Fruit fly (Drosophila melanogaster) whole organism: Measurements from ENCODE around the gene CG31272.

Experiments used
- CG8478 ChIP-seq: fragments of >200 bp; optimal IDR thresholded peaks from 2 replicates; lab custom pipeline; 2018; ENCODE audit warnings: inconsistent platforms
- Dll ChIP-seq: fragments of >200 bp; optimal IDR thresholded peaks from 2 replicates; lab custom pipeline; 2017
- EcR ChIP-seq, 2 experiments: fragments of >200 bp; optimal IDR thresholded peaks; 2 replicates each; lab custom pipeline; 2017; ENCODE audit warnings: missing biosample characterization in 2 of 2, missing genetic modification characterization in 2 of 2, missing genetic modification reagents in 2 of 2
- pan ChIP-seq: fragments of >200 bp; optimal IDR thresholded peaks from 2 replicates; lab custom pipeline; 2017
- psq ChIP-seq: fragments of >200 bp; optimal IDR thresholded peaks from 2 replicates; lab custom pipeline; 2017
- usp ChIP-seq: fragments of >200 bp; optimal IDR thresholded peaks from 2 replicates; lab custom pipeline; 2017; ENCODE audit warnings: missing biosample characterization, missing genetic modification characterization, mixed read lengths

The CG31272 gene

dm6 chr3R:10759348-10759847 lies at the start of gene CG31272:
CG31272 (minus strand) TSS chr3R:10759398.
- no peak for TF ChIP-seq psq (lab: Kevin White, UChicago)
- no peak for TF ChIP-seq pan
- TF ChIP-seq CG8478: no peak

DNA sequence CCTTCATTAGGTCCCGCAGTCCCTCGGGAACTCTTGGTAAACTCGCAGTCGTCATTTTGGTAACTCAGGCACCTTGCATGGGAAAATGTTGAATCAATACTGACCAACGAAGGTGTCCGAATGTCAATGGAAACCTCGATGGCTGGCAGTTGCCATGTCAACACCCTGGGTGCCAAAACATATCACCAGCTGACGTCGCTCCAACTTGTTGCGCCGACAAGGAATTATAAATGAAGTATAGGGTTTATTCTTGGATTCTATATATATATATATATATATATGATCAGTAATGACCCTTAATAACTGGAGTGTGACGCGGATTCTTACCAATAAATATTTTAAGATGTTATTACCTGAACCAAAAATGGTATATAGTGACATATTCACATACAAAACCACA lies 44.7 kb upstream of the CG31272 start, which contains the start of gene CG14692:
CG14692 (minus strand) TSS at position 101 of the 400 bp plus-strand sequence.
- no peak for TF ChIP-seq CG8478
- no peak for TF ChIP-seq Dll
- no peak for TF ChIP-seq pan
- TF ChIP-seq EcR (GFP tag; optimal IDR thresholded peaks at IDR 0.05; lab: Kevin White, UChicago): no peak
- no peak for TF ChIP-seq usp (GFP tag; lab: Kevin White, UChicago)
- no peak for TF ChIP-seq psq (lab: Kevin White, UChicago)

DNA sequence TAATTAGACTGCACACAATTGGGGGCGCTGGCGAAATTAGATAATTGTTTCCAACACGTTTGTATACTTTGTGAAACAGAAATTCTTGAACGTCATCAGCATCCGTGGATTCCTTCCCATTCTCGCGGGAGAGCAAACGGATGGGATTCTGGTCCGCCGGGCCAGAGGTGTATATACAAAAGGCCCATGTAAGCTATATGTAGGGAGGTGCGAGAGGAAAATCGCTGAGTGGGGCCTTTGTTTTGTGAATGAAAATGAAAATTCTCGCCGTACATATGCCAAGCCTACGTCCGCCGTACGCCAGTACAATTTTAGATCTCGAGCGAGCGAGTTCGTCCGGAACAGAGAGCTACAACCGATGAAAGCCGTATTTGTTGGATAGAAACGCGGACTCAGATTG lies 33.4 kb upstream of the CG31272 start, which contains the start of gene CG14687:
CG14687 (plus strand) TSS at position 301 of the 400 bp plus-strand sequence.
- TF ChIP-seq pan: no peak
- TF ChIP-seq CG8478: no peak
- TF ChIP-seq Dll: no peak
- no peak for TF ChIP-seq EcR (GFP tag; optimal IDR thresholded peaks at IDR 0.05; lab: Kevin White, UChicago)
- no peak for TF ChIP-seq psq (lab: Kevin White, UChicago)
- no peak for TF ChIP-seq usp (GFP tag; lab: Kevin White, UChicago)

DNA sequence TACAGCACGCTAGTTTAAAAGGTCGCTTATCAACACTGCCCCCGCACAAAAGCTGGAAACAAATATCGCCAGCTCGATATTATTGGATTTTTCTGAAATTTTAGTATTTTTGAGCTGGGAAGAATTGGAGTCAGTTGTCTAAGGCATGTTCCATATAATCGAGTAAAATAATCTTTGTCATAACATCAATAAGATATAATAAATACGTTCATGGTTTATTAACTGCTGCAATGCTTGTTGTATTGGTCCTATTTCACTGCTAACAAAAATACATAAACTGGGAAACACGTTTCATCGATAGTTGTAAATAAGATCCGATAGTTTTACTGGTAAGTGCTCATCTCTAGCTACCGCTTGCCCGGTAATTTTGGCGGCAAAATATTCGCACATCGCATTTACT lies 29.0 kb upstream of the CG31272 start, which contains the start of the genes Art1 and Mcm5:
Art1 (minus strand) TSS at position 41 of the 400 bp plus-strand sequence.
Mcm5 (plus strand) TSS at position 339 of the 400 bp plus-strand sequence.
- TF ChIP-seq psq (lab: Kevin White, UChicago) (no peak), CG8478 (no peak), usp (GFP tag; lab: Kevin White, UChicago) (no peak), Dll (no peak), pan (no peak), EcR (GFP tag; optimal IDR thresholded peaks at IDR 0.05; lab: Kevin White, UChicago) (no peak)

DNA sequence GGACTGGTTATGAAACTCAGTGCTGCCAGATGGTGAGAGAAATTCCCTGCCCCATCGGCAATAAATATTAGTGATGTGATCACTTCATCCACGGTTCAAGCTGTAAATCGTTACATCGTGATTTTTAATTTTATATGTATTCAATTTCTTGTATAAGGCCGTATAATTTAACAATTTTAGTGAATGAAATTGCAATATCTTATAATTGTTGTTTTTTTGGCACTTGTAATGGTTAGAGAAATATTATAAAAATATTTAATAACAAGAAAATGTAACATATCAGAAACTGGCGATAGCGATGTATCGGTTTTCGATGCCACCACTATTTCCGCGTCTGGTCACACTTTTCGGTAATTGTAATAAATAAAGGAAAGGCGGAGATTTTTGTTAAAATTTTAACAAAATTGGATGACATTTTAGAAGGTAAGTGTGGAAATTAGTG lies 24.9 kb upstream of the CG31272 start, which contains the start of the genes mRpL37 and Rbp1:
mRpL37 (minus strand) TSS at position 35 of the 442 bp plus-strand sequence.
Rbp1 (plus strand) TSS at position 326 of the 442 bp plus-strand sequence.
- TF ChIP-seq psq (lab: Kevin White, UChicago) (no peak), EcR (GFP tag; optimal IDR thresholded peaks at IDR 0.05; lab: Kevin White, UChicago) (no peak), usp (GFP tag; lab: Kevin White, UChicago) (no peak), pan (no peak), Dll (no peak), CG8478 (no peak)

- TF ChIP-seq usp (GFP tag; lab: Kevin White, UChicago) (no peak), EcR (GFP tag; optimal IDR thresholded peaks at IDR 0.05; lab: Kevin White, UChicago) (no peak), pan (no peak), psq (lab: Kevin White, UChicago) (no peak), Dll (no peak), CG8478 (no peak)
Measured at dm6 chr3R:10782167-10782566, 23.0 kb upstream of the CG31272 start, which contains the start of gene CG42633. CG42633 (minus strand) TSS chr3R:10782267.

- no peak for TF ChIP-seq CG8478
- TF ChIP-seq Dll: no peak
- TF ChIP-seq usp (GFP tag; lab: Kevin White, UChicago): no peak
- no peak for TF ChIP-seq psq (lab: Kevin White, UChicago)
- no peak for TF ChIP-seq pan
- no peak for TF ChIP-seq EcR (GFP tag; optimal IDR thresholded peaks at IDR 0.05; lab: Kevin White, UChicago)
Measured at dm6 chr3R:10780161-10780560, 21.0 kb upstream of the CG31272 start.

- TF ChIP-seq Dll: no peak
- no peak for TF ChIP-seq CG8478
- TF ChIP-seq usp (GFP tag; lab: Kevin White, UChicago): no peak
- TF ChIP-seq psq (lab: Kevin White, UChicago): no peak
- TF ChIP-seq pan: no peak
- no peak for TF ChIP-seq EcR (GFP tag; optimal IDR thresholded peaks at IDR 0.05; lab: Kevin White, UChicago)
Measured at dm6 chr3R:10779269-10779668, 20.1 kb upstream of the CG31272 start, which contains the start of gene Desi. Desi (plus strand) TSS chr3R:10779569.

- no peak for TF ChIP-seq psq (lab: Kevin White, UChicago)
- no peak for TF ChIP-seq pan
- TF ChIP-seq CG8478: no peak
- no peak for TF ChIP-seq EcR (GFP tag; optimal IDR thresholded peaks at IDR 0.05; lab: Kevin White, UChicago)
- TF ChIP-seq Dll: no peak
- TF ChIP-seq usp (GFP tag; lab: Kevin White, UChicago): no peak
Measured at dm6 chr3R:10778151-10778550, 19.0 kb upstream of the CG31272 start.

DNA sequence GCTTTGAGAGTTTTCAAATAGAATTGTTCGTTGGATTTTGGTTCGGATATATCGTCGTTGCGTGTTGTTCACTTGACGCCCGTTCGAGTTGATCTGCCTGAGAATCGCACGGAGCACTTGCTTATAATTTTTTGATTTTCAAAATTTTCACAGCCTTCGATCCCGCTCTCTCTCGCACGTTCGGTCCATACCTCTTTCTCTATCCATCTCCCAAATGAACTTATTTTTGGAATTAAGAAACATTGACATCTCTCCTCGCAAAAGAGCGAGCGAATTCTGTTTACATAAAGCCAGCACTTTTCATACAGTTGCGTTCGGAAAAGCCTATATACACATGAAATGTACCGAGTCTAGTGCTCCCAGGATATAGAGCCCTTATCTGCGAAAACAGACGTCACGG lies 18.1 kb upstream of the CG31272 start, which contains the start of the genes CG45076, CG45078 and fau:
CG45076 (minus strand) TSS at position 101 of the 400 bp plus-strand sequence.
CG45078 (minus strand) TSS at position 101 of the 400 bp plus-strand sequence.
fau (minus strand) TSS at position 101 of the 400 bp plus-strand sequence.
- no peak for TF ChIP-seq Dll
- no peak for TF ChIP-seq usp (GFP tag; lab: Kevin White, UChicago)
- TF ChIP-seq CG8478: no peak

DNA sequence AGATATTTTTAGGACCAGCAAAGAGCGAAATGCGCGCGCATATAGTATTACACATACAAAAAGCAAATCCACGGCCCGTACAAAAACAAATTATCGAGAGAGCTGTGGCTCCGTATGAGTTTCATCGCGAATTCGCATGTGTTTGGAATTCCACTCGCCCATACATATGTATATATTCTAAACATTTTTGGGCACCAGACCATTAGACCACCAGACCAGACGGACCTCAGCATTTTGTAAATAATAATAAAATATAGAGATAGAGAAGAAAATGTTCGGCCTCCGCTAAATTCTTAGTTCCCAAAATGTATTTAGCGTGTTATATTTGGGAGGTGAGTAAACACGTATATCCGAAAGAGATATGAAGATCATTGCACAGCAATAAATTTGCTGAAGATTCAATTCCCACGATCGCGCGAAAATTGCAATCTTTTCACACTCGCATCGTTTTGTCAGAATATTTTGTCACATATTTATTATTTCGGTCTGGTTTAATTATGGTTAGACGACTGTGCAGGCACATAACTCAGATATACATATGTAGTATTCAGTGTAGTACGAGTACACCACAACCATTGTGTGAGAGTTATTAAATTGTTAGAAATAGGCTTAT lies 17.0 kb upstream of the CG31272 start:
- TF ChIP-seq psq (lab: Kevin White, UChicago): no peak
- no peak for TF ChIP-seq usp (GFP tag; lab: Kevin White, UChicago)
- no peak for TF ChIP-seq CG8478
- TF ChIP-seq EcR (GFP tag; optimal IDR thresholded peaks at IDR 0.05; lab: Kevin White, UChicago): no peak
- TF ChIP-seq pan: no peak
- no peak for TF ChIP-seq Dll

DNA sequence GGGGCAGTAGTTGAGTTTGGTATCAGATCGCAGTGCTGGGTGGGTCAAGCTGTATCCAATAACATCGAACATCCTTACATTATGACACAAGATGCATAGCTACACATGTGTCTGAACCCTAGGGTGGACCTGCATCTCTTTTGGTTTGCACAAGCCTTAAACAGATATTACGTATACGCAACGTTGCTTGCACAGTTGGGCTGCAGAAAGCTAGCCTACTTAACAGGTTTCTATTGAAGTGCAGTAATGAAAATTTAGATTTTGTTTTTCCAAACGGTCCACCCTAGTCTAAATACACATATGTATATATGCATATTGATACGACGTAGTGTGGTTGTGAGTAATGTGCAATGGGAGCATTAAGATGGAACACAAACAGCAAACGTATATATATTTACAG lies 16.0 kb upstream of the CG31272 start:
- no peak for TF ChIP-seq usp (GFP tag; lab: Kevin White, UChicago)
- TF ChIP-seq CG8478: no peak
- no peak for TF ChIP-seq pan
- TF ChIP-seq Dll: no peak
- no peak for TF ChIP-seq EcR (GFP tag; optimal IDR thresholded peaks at IDR 0.05; lab: Kevin White, UChicago)
- no peak for TF ChIP-seq psq (lab: Kevin White, UChicago)
